Fruit fly (Drosophila melanogaster) whole organism, embryonic: Measurements from ENCODE around the gene CG4955.

Experiments
- Bdp1 ChIP-seq: fragments of 200-800 bp; sonication (Bioruptor generic); optimal IDR thresholded peaks from 3 replicates; lab custom pipeline; 2016; ENCODE audit warnings: missing biosample characterization, missing genetic modification characterization
- CG14014 ChIP-seq: fragments of 200-800 bp; sonication (Bioruptor generic); IDR thresholded peaks from 2 replicates; pipeline ENCODE4 v1.3.6; 2022; ENCODE audit warnings: missing biosample characterization, missing genetic modification characterization
- CG16779 ChIP-seq: fragments of 200-800 bp; sonication (Bioruptor generic); IDR thresholded peaks from 2 replicates; pipeline ENCODE4 v1.3.6; 2022; ENCODE audit warnings: missing biosample characterization, missing genetic modification characterization
- CG17912 ChIP-seq: fragments of 200-800 bp; sonication (Bioruptor generic); optimal IDR thresholded peaks from 2 replicates; lab custom pipeline; 2018; ENCODE audit warnings: missing biosample characterization, mild to moderate bottlenecking, missing genetic modification characterization
- CG1832 ChIP-seq: fragments of 200-800 bp; sonication (Bioruptor generic); optimal IDR thresholded peaks from 2 replicates; lab custom pipeline; 2017; ENCODE audit warnings: missing biosample characterization, mild to moderate bottlenecking, missing genetic modification characterization, inconsistent platforms
- CG2875 ChIP-seq: fragments of 200-800 bp; sonication (Bioruptor generic); optimal IDR thresholded peaks from 2 replicates; lab custom pipeline; 2017; ENCODE audit warnings: missing biosample characterization, mild to moderate bottlenecking, missing genetic modification characterization, missing genetic modification reagents
- CG32772 ChIP-seq: fragments of 200-800 bp; sonication (Bioruptor generic); IDR thresholded peaks from 2 replicates; pipeline ENCODE4 v1.3.6; 2022; ENCODE audit warnings: missing biosample characterization, missing genetic modification characterization
- CG3995 ChIP-seq: fragments of 200-800 bp; sonication (Bioruptor generic); optimal IDR thresholded peaks from 3 replicates; lab custom pipeline; 2016; ENCODE audit warnings: missing biosample characterization, missing genetic modification characterization
- CG42726 ChIP-seq: fragments of 200-800 bp; sonication (Bioruptor generic); IDR thresholded peaks from 2 replicates; pipeline ENCODE4 v1.3.6; 2022; ENCODE audit warnings: missing biosample characterization, missing genetic modification characterization; ENCODE audit not compliant: partially characterized antibody
- CG4328 ChIP-seq: fragments of 200-800 bp; sonication (Bioruptor generic); optimal IDR thresholded peaks from 3 replicates; lab custom pipeline; 2017; ENCODE audit warnings: missing biosample characterization, missing genetic modification reagents, missing genetic modification characterization
- CG4360 ChIP-seq: fragments of 200-800 bp; sonication (Bioruptor generic); IDR thresholded peaks from 2 replicates; pipeline ENCODE4 v1.3.6; 2022; ENCODE audit warnings: missing biosample characterization, missing genetic modification characterization
- CG43689 ChIP-seq: fragments of 200-800 bp; sonication (Bioruptor generic); IDR thresholded peaks from 2 replicates; pipeline ENCODE4 v1.3.6; 2022; ENCODE audit warnings: missing biosample characterization, missing genetic modification characterization
- CG4820 ChIP-seq: fragments of 200-800 bp; sonication (Bioruptor generic); optimal IDR thresholded peaks from 3 replicates; lab custom pipeline; 2016; ENCODE audit warnings: missing biosample characterization, missing genetic modification characterization
- CG6272 ChIP-seq: fragments of 200-800 bp; sonication (Bioruptor generic); IDR thresholded peaks from 2 replicates; pipeline ENCODE4 v1.3.6; 2022; ENCODE audit warnings: missing biosample characterization, missing genetic modification characterization
- CG7271 ChIP-seq: fragments of 200-800 bp; sonication (Bioruptor generic); optimal IDR thresholded peaks from 2 replicates; lab custom pipeline; 2018; ENCODE audit warnings: missing biosample characterization, mild to moderate bottlenecking, missing genetic modification characterization, moderate library complexity
- CG7786 ChIP-seq: fragments of 200-800 bp; sonication (Bioruptor generic); optimal IDR thresholded peaks from 2 replicates; lab custom pipeline; 2016; ENCODE audit warnings: missing biosample characterization, missing genetic modification characterization
- CG8290 ChIP-seq, 3 experiments: fragments of 200-800 bp; sonication (Bioruptor generic); optimal IDR thresholded peaks; 2 replicates each; lab custom pipeline; 2016 to 2019; ENCODE audit warnings: missing biosample characterization in 3 of 3, missing genetic modification characterization in 3 of 3, mild to moderate bottlenecking in 2 of 3, moderate library complexity in 1 of 3
- CG8478 ChIP-seq: fragments of >200 bp; optimal IDR thresholded peaks from 2 replicates; lab custom pipeline; 2018
- CG9437 ChIP-seq: fragments of 200-800 bp; sonication (Bioruptor generic); optimal IDR thresholded peaks from 2 replicates; lab custom pipeline; 2018; ENCODE audit warnings: missing biosample characterization, mild to moderate bottlenecking, missing genetic modification characterization
- Dfd ChIP-seq, 2 experiments: fragments of >200 bp; optimal IDR thresholded peaks; 2 replicates each; lab custom pipeline; 2017; ENCODE audit warnings: missing biosample characterization in 2 of 2, missing genetic modification characterization in 2 of 2
- Doc2 ChIP-seq: fragments of 200-800 bp; sonication (Bioruptor generic); IDR thresholded peaks from 2 replicates; pipeline ENCODE4 v1.3.6; 2022; ENCODE audit warnings: missing biosample characterization, missing genetic modification characterization
- Gsc ChIP-seq: fragments of 200-800 bp; sonication (Bioruptor generic); IDR thresholded peaks from 2 replicates; pipeline ENCODE4 v1.3.6; 2022; ENCODE audit warnings: missing biosample characterization, missing genetic modification characterization
- HmgZ ChIP-seq: fragments of 200-800 bp; sonication (Bioruptor generic); optimal IDR thresholded peaks from 2 replicates; lab custom pipeline; 2018; ENCODE audit warnings: missing biosample characterization, mild to moderate bottlenecking, missing genetic modification characterization
- Hmr ChIP-seq: fragments of 200-800 bp; sonication (Bioruptor generic); optimal IDR thresholded peaks from 3 replicates; lab custom pipeline; 2017; ENCODE audit warnings: mild to moderate bottlenecking, missing biosample characterization, missing genetic modification reagents, missing genetic modification characterization
- Lim3 ChIP-seq: fragments of 200-800 bp; sonication (Bioruptor generic); IDR thresholded peaks from 2 replicates; pipeline ENCODE4 v1.3.6; 2022; ENCODE audit warnings: missing biosample characterization, missing genetic modification characterization
- Lpt ChIP-seq: fragments of >200 bp; optimal IDR thresholded peaks from 2 replicates; lab custom pipeline; 2018; ENCODE audit warnings: missing biosample characterization, missing genetic modification characterization
- MTF-1 ChIP-seq: fragments of 200-800 bp; sonication (Bioruptor generic); optimal IDR thresholded peaks from 2 replicates; lab custom pipeline; 2018; ENCODE audit warnings: missing biosample characterization, mild to moderate bottlenecking, missing genetic modification characterization, borderline replicate concordance
- Sox100B ChIP-seq: fragments of 200-800 bp; sonication (Bioruptor generic); optimal IDR thresholded peaks from 3 replicates; lab custom pipeline; 2018; ENCODE audit warnings: missing biosample characterization, mild to moderate bottlenecking, missing genetic modification characterization
- aop ChIP-seq: fragments of 200-800 bp; sonication (Bioruptor generic); IDR thresholded peaks from 2 replicates; pipeline ENCODE4 v1.3.6; 2022; ENCODE audit warnings: missing biosample characterization, missing genetic modification characterization
- ato ChIP-seq: fragments of 200-800 bp; sonication (Bioruptor generic); IDR thresholded peaks from 2 replicates; pipeline ENCODE4 v1.3.6; 2022; ENCODE audit warnings: missing biosample characterization, missing genetic modification characterization; ENCODE audit not compliant: partially characterized antibody
- bbx ChIP-seq: fragments of 200-800 bp; sonication (Bioruptor generic); IDR thresholded peaks from 2 replicates; pipeline ENCODE4 v1.3.6; 2022; ENCODE audit warnings: missing biosample characterization, missing genetic modification characterization; ENCODE audit not compliant: partially characterized antibody
- bowl ChIP-seq: fragments of 200-800 bp; sonication (Bioruptor generic); IDR thresholded peaks from 2 replicates; pipeline ENCODE4 v1.3.6; 2022; ENCODE audit warnings: missing biosample characterization, missing genetic modification characterization
- chif ChIP-seq, 2 experiments: fragments of 200-800 bp; sonication (Bioruptor generic); optimal IDR thresholded peaks; 3 replicates each; lab custom pipeline; 2016; ENCODE audit warnings: missing biosample characterization in 2 of 2, missing genetic modification characterization in 2 of 2
- chn ChIP-seq: fragments of 200-800 bp; sonication (Bioruptor generic); optimal IDR thresholded peaks from 2 replicates; lab custom pipeline; 2016; ENCODE audit warnings: missing biosample characterization, missing genetic modification characterization
- dati ChIP-seq: fragments of 200-800 bp; sonication (Bioruptor generic); IDR thresholded peaks from 2 replicates; pipeline ENCODE4 v1.3.6; 2022; ENCODE audit warnings: missing biosample characterization, missing genetic modification characterization
- disco-r ChIP-seq: fragments of 200-800 bp; sonication (Bioruptor generic); optimal IDR thresholded peaks from 2 replicates; lab custom pipeline; 2016; ENCODE audit warnings: missing biosample characterization, missing genetic modification characterization
- dm ChIP-seq: fragments of 200-800 bp; sonication (Bioruptor generic); optimal IDR thresholded peaks from 3 replicates; lab custom pipeline; 2016; ENCODE audit warnings: missing biosample characterization, missing genetic modification characterization
- emc ChIP-seq: fragments of 200-800 bp; sonication (Bioruptor generic); optimal IDR thresholded peaks from 2 replicates; lab custom pipeline; 2016; ENCODE audit warnings: missing biosample characterization, missing genetic modification characterization
- gsb ChIP-seq: fragments of 200-800 bp; sonication (Bioruptor generic); IDR thresholded peaks from 2 replicates; pipeline ENCODE4 v1.3.6; 2022; ENCODE audit warnings: missing biosample characterization, missing genetic modification characterization
- ind ChIP-seq: fragments of 200-800 bp; sonication (Bioruptor generic); optimal IDR thresholded peaks from 3 replicates; lab custom pipeline; 2016; ENCODE audit warnings: missing biosample characterization, missing genetic modification characterization
- lab ChIP-seq: fragments of 200-800 bp; sonication (Bioruptor generic); optimal IDR thresholded peaks from 3 replicates; lab custom pipeline; 2017; ENCODE audit warnings: missing biosample characterization, missing genetic modification characterization, mild to moderate bottlenecking, moderate library complexity, missing genetic modification reagents
- pho ChIP-seq: fragments of 200-800 bp; sonication (Bioruptor generic); optimal IDR thresholded peaks from 2 replicates; lab custom pipeline; 2016; ENCODE audit warnings: missing biosample characterization, missing genetic modification characterization
- pita ChIP-seq: fragments of 200-800 bp; sonication (Bioruptor generic); optimal IDR thresholded peaks from 2 replicates; lab custom pipeline; 2017; ENCODE audit warnings: missing biosample characterization, mild to moderate bottlenecking, missing genetic modification characterization
- row ChIP-seq: fragments of 200-800 bp; sonication (Bioruptor generic); IDR thresholded peaks from 3 replicates; pipeline ENCODE4 v1.3.6; 2022; ENCODE audit warnings: missing biosample characterization, missing genetic modification characterization
- sd ChIP-seq: fragments of 200-800 bp; sonication (Bioruptor generic); optimal IDR thresholded peaks from 3 replicates; lab custom pipeline; 2018; ENCODE audit warnings: missing biosample characterization, mild to moderate bottlenecking, missing genetic modification characterization, moderate library complexity
- shn ChIP-seq: fragments of 200-800 bp; sonication (Bioruptor generic); optimal IDR thresholded peaks from 3 replicates; lab custom pipeline; 2016; ENCODE audit warnings: missing biosample characterization, missing genetic modification characterization
- sqz ChIP-seq: fragments of 200-800 bp; sonication (Bioruptor generic); optimal IDR thresholded peaks from 3 replicates; lab custom pipeline; 2018; ENCODE audit warnings: missing biosample characterization, mild to moderate bottlenecking, missing genetic modification characterization
- tap ChIP-seq: fragments of 200-800 bp; optimal IDR thresholded peaks from 3 replicates; lab custom pipeline; 2019; ENCODE audit warnings: missing biosample characterization, mild to moderate bottlenecking, missing genetic modification characterization, moderate library complexity
- unpg ChIP-seq: fragments of 200-800 bp; sonication (Bioruptor generic); optimal IDR thresholded peaks from 3 replicates; lab custom pipeline; 2018; ENCODE audit warnings: missing biosample characterization, mild to moderate bottlenecking, missing genetic modification characterization, moderate library complexity
- wor ChIP-seq: fragments of 200-800 bp; sonication (Bioruptor generic); IDR thresholded peaks from 2 replicates; pipeline ENCODE4 v1.3.6; 2022; ENCODE audit warnings: missing biosample characterization, missing genetic modification characterization

Gene CG4955

DNA sequence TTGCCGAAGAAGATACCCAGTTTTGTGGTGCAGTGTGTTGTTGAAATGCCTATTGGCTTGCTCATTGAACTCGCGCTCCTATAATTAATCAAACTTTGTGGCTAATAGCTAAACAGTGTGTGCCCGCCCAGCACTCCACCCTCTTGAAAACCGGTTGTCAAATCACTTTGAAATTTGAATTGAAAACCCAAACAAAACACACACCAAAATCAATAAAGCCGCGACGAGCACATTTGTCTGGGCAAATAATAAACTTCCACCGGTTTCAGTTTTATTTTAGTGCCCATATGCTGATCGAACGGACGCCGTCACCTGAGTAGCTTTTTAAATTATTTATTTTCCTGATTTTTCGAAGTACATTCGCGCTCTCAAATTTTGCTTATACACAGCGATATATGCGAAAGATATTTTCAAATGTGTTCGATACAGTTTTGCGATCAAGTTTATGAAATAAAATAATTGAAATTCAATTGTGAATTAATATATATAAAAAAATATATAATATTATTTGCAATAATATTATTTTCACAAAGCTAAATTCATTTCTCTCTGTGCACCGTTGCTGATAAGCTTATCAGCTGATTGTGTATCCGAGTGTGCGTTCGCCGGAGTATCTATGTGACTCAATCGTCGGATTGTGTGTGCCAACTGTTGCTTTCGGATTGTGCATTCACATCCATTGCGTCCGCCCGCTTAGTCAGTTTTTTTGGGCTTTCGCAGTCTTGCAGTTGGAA, 48.7 kb downstream of the CG4955 start (continued):
- peak; percentile 73 for TF ChIP-seq CG2875
- no peak for TF ChIP-seq Bdp1 (GFP tag; lab: Kevin White, UChicago)
- no peak for TF ChIP-seq Dfd (GFP tag; optimal IDR thresholded peaks at IDR 0.05; lab: Kevin White, UChicago)
- TF ChIP-seq CG7271 (tag; lab: Kevin White, UChicago) = peak; percentile 47
- TF ChIP-seq CG4820 (GFP tag; lab: Kevin White, UChicago) = peak; percentile 50
- no peak; the same call in 1 of the 2 replicates for TF ChIP-seq Lim3 (GFP tag; lab: Robert Waterston, UW)
- peak; percentile 91 for TF ChIP-seq lab (GFP tag; lab: Kevin White, UChicago)
- TF ChIP-seq CG17912 (GFP tag; lab: Kevin White, UChicago) = no peak
- no peak for TF ChIP-seq CG1832 (GFP tag; lab: Kevin White, UChicago)
- no peak for TF ChIP-seq chif (GFP tag; optimal IDR thresholded peaks at IDR 0.05; lab: Kevin White, UChicago)
- peak; percentile 87 for TF ChIP-seq unpg (GFP tag; lab: Kevin White, UChicago)
- no peak for TF ChIP-seq Gsc (GFP tag; lab: Robert Waterston, UW)
- peak; percentile 76 for TF ChIP-seq tap (tag; lab: Kevin White, UChicago)
- peak; percentile 77 for TF ChIP-seq CG9437 (GFP tag; lab: Kevin White, UChicago)
- TF ChIP-seq CG32772 = peak; percentile 72
- TF ChIP-seq CG7786 = no peak
- 0 out of 2 replicates have a peak, but pooled peaks have one; percentile 36 for TF ChIP-seq bowl (GFP tag; lab: Robert Waterston, UW)
- TF ChIP-seq MTF-1 (GFP tag; lab: Kevin White, UChicago) = peak; percentile 40
- peak; percentile 56 for TF ChIP-seq HmgZ (tag; lab: Kevin White, UChicago)
- TF ChIP-seq CG4328 = peak; percentile 75
- peak; percentile 88 for TF ChIP-seq Sox100B (GFP tag; lab: Kevin White, UChicago)
- TF ChIP-seq row (GFP tag; lab: Robert Waterston, UW) = peak; percentile 90
- TF ChIP-seq CG14014 = peak; percentile 81
- no peak for TF ChIP-seq pita
- no peak for TF ChIP-seq bbx (GFP tag; lab: Robert Waterston, UW)
- TF ChIP-seq CG42726 = no peak
- peak; percentile 70 for TF ChIP-seq wor (GFP tag; lab: Robert Waterston, UW)
- no peak for TF ChIP-seq shn (GFP tag; lab: Kevin White, UChicago)
- TF ChIP-seq ind (GFP tag; lab: Kevin White, UChicago) = peak; percentile 69
- peak; percentile 11 for TF ChIP-seq CG8290 (GFP tag; optimal IDR thresholded peaks at IDR 0.05; lab: Kevin White, UChicago)
- TF ChIP-seq CG8290 (tag; optimal IDR thresholded peaks at IDR 0.05; lab: Kevin White, UChicago) = peak in 1 of 2 experiments; percentile 66
- TF ChIP-seq ato (GFP tag; lab: Robert Waterston, UW) = no peak
- no peak for TF ChIP-seq Lpt (GFP tag; lab: Kevin White, UChicago)
- TF ChIP-seq pho (GFP tag; lab: Kevin White, UChicago) = no peak
- TF ChIP-seq dm (GFP tag; lab: Kevin White, UChicago) = no peak
- no peak for TF ChIP-seq chn (GFP tag; lab: Kevin White, UChicago)
- TF ChIP-seq CG16779 (GFP tag; lab: Robert Waterston, UW) = no peak
- no peak for TF ChIP-seq emc (GFP tag; lab: Kevin White, UChicago)
- peak; percentile 56; the same call in 1 of the 2 replicates for TF ChIP-seq CG6272 (GFP tag; lab: Robert Waterston, UW)
- peak; percentile 25; the same call in 1 of the 2 replicates for TF ChIP-seq CG4360 (GFP tag; lab: Robert Waterston, UW)
- TF ChIP-seq CG8478 (lab: Kevin White, UChicago) = no peak
- peak; percentile 87 for TF ChIP-seq Hmr
- TF ChIP-seq dati (GFP tag; lab: Robert Waterston, UW) = no peak
- peak; percentile 63 for TF ChIP-seq sd (tag; lab: Kevin White, UChicago)
- no peak for TF ChIP-seq aop (GFP tag; lab: Robert Waterston, UW)
- TF ChIP-seq disco-r (GFP tag; lab: Kevin White, UChicago) = peak; percentile 37
- TF ChIP-seq gsb = peak; percentile 67; the same call in 1 of the 2 replicates
- TF ChIP-seq sqz (GFP tag; lab: Kevin White, UChicago) = peak; percentile 68
- TF ChIP-seq CG43689 (GFP tag; lab: Robert Waterston, UW) = peak; percentile 25; the same call in 1 of the 2 replicates
- no peak for TF ChIP-seq Doc2
- no peak for TF ChIP-seq CG3995 (GFP tag; lab: Kevin White, UChicago)
